Worm (Caenorhabditis elegans) whole organism, L1 larva: Measurements from ENCODE around the gene uggt-1.

Experiments
- aly-2 ChIP-seq: fragments of 150-350 bp; optimal IDR thresholded peaks from 2 replicates; lab custom pipeline; 2014; ENCODE audit warnings: missing biosample characterization, missing genetic modification characterization
- ama-1 ChIP-seq: fragments of 150-350 bp; optimal IDR thresholded peaks from 2 replicates; lab custom pipeline; 2014
- ceh-82 ChIP-seq, 3 experiments: fragments of 150-350 bp in 1 of 3; sonication (generic microtip) in 2 of 3; optimal IDR thresholded peaks; 2 replicates each; lab custom pipeline; 2014 to 2017; ENCODE audit warnings: missing biosample characterization in 3 of 3, missing genetic modification characterization in 3 of 3
- mdl-1 ChIP-seq, 2 experiments: fragments of 150-350 bp; optimal IDR thresholded peaks; 2 replicates each; lab custom pipeline; 2014 to 2017; ENCODE audit warnings: missing biosample characterization in 2 of 2, missing genetic modification characterization in 2 of 2, inconsistent platforms in 1 of 2
- nhr-28 ChIP-seq: fragments of 150-350 bp; optimal IDR thresholded peaks from 2 replicates; lab custom pipeline; 2014; ENCODE audit warnings: missing biosample characterization, missing genetic modification characterization
- nhr-85 ChIP-seq: sonication (generic microtip); peaks from one replicate; lab custom pipeline; 2016; ENCODE audit warnings: missing genetic modification characterization, inconsistent platforms, missing compliant biosample characterization
- nhr-90 ChIP-seq: sonication (generic microtip); optimal IDR thresholded peaks from 2 replicates; lab custom pipeline; 2016; ENCODE audit warnings: mild to moderate bottlenecking, missing genetic modification characterization, missing compliant biosample characterization; ENCODE audit not compliant: poor library complexity
- unc-86 ChIP-seq: sonication (generic microtip); optimal IDR thresholded peaks from 2 replicates; lab custom pipeline; 2016; ENCODE audit warnings: missing genetic modification characterization, missing compliant biosample characterization
- ztf-4 ChIP-seq: fragments of 150-350 bp; optimal IDR thresholded peaks from 2 replicates; lab custom pipeline; 2014; ENCODE audit warnings: missing biosample characterization, missing genetic modification characterization

DNA sequence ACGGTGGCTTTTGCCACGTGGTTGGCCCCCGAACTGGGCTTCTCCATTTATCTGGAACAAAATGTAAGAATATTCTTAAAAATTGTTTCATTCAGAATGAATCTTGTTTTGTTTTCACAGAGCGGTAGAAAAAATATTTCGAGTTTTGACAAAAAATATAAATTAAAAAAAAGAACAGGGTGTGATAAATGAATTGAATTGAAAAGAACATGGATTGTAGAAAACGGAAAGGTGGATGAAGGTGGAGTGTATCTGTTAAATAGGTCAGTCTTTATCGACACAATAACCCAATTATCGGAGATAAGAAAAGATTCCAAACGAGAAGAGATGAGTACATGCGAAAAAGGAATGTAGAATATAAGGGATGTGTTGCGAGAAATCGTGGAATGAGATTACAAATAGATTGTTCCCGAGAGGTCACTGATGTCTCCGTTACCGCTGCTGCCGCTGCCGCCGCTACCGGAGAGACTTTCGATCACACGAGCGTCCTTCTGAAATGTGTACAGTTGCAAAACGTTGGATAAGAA, 37.0 kb upstream of the uggt-1 start, which contains the start of gene dpy-7:
- no peak for TF ChIP-seq nhr-90 (tag; lab: Kevin White, UChicago)
- TF ChIP-seq ceh-82 (tag; optimal IDR thresholded peaks at IDR 0.05; lab: Kevin White, UChicago) = no peak
- no peak for TF ChIP-seq ztf-4 (tag; lab: Kevin White, UChicago)
- no peak for TF ChIP-seq ama-1
- TF ChIP-seq aly-2 (tag; lab: Kevin White, UChicago) = no peak
- no peak for TF ChIP-seq nhr-85
- TF ChIP-seq mdl-1 (tag; optimal IDR thresholded peaks at IDR 0.05; lab: Kevin White, UChicago) = no peak
- TF ChIP-seq nhr-28 (tag; lab: Kevin White, UChicago) = no peak
- TF ChIP-seq unc-86 (tag; lab: Kevin White, UChicago) = no peak
